Worm (Caenorhabditis elegans) whole organism, early embryonic: ENCODE results near the gene B0365.9.
"Not testable (repeated sequence)": the region's sequence is repeated elsewhere in the genome, so short reads cannot be mapped to it uniquely, and the experiment has no call there.

ENCODE experiments used
- B0310.2 ChIP-seq: sonication (generic microtip); optimal IDR thresholded peaks from 2 replicates; lab custom pipeline; 2016; ENCODE audit warnings: mild to moderate bottlenecking, missing genetic modification characterization, missing compliant biosample characterization
- F13C5.2 ChIP-seq: sonication (generic microtip); optimal IDR thresholded peaks from 2 replicates; lab custom pipeline; 2017; ENCODE audit warnings: mild to moderate bottlenecking, missing genetic modification characterization, inconsistent platforms, missing compliant biosample characterization
- aly-1 ChIP-seq: sonication (generic microtip); optimal IDR thresholded peaks from 2 replicates; lab custom pipeline; 2016; ENCODE audit warnings: missing genetic modification characterization, missing compliant biosample characterization
- ama-1 ChIP-seq: fragments of 150-350 bp; optimal IDR thresholded peaks from 2 replicates; lab custom pipeline; 2014
- ceh-13 ChIP-seq: fragments of 200-800 bp; sonication (Bioruptor generic); optimal IDR thresholded peaks from 2 replicates; lab custom pipeline; 2018; ENCODE audit warnings: mild to moderate bottlenecking, missing genetic modification characterization, missing compliant biosample characterization
- ceh-36 ChIP-seq: sonication (generic microtip); optimal IDR thresholded peaks from 2 replicates; lab custom pipeline; 2016; ENCODE audit warnings: missing genetic modification characterization, inconsistent platforms, missing compliant biosample characterization
- ets-7 ChIP-seq: sonication (generic microtip); optimal IDR thresholded peaks from 2 replicates; lab custom pipeline; 2016; ENCODE audit warnings: missing genotype, missing genetic modification characterization, missing compliant biosample characterization
- flt-1 ChIP-seq: fragments of 200-800 bp; sonication (Bioruptor generic); IDR thresholded peaks from 2 replicates; pipeline ENCODE4 v1.3.6; 2022; ENCODE audit warnings: missing genetic modification characterization, missing compliant biosample characterization
- hmbx-1 ChIP-seq: sonication (generic microtip); optimal IDR thresholded peaks from 2 replicates; lab custom pipeline; 2016; ENCODE audit warnings: mild to moderate bottlenecking, missing genetic modification characterization, missing compliant biosample characterization
- hmg-4 ChIP-seq: fragments of 200-800 bp; sonication (Bioruptor generic); optimal IDR thresholded peaks from 2 replicates; lab custom pipeline; 2018; ENCODE audit warnings: mild to moderate bottlenecking, missing genetic modification characterization, missing compliant biosample characterization
- hnd-1 ChIP-seq: sonication (generic microtip); optimal IDR thresholded peaks from 2 replicates; lab custom pipeline; 2016; ENCODE audit warnings: missing genetic modification characterization, missing compliant biosample characterization
- pes-1 ChIP-seq: fragments of 200-800 bp; sonication (Bioruptor generic); IDR thresholded peaks from 2 replicates; pipeline ENCODE4 v1.3.6; 2022; ENCODE audit warnings: missing genetic modification reagents, missing genetic modification characterization, missing compliant biosample characterization
- scrt-1 ChIP-seq: fragments of 200-800 bp; sonication (Bioruptor generic); IDR thresholded peaks from 2 replicates; pipeline ENCODE4 v1.3.6; 2022; ENCODE audit warnings: missing genetic modification characterization, missing compliant biosample characterization
- sea-1 ChIP-seq: fragments of 200-800 bp; sonication (Bioruptor generic); conservative IDR thresholded peaks from 2 replicates; pipeline ENCODE4 v1.3.6; 2022; ENCODE audit warnings: missing genetic modification characterization, missing compliant biosample characterization
- tbx-11 ChIP-seq: fragments of 200-800 bp; sonication (Bioruptor generic); IDR thresholded peaks from 2 replicates; pipeline ENCODE4 v1.3.6; 2022; ENCODE audit warnings: missing genetic modification characterization, missing compliant biosample characterization
- tbx-37 ChIP-seq: fragments of 200-800 bp; sonication (Bioruptor generic); conservative IDR thresholded peaks from 2 replicates; pipeline ENCODE4 v1.3.6; 2022; ENCODE audit warnings: missing genetic modification reagents, missing genetic modification characterization, missing compliant biosample characterization
- tra-4 ChIP-seq: sonication (generic microtip); optimal IDR thresholded peaks from 2 replicates; lab custom pipeline; 2017; ENCODE audit warnings: missing genetic modification characterization, missing compliant biosample characterization

Gene B0365.9

DNA sequence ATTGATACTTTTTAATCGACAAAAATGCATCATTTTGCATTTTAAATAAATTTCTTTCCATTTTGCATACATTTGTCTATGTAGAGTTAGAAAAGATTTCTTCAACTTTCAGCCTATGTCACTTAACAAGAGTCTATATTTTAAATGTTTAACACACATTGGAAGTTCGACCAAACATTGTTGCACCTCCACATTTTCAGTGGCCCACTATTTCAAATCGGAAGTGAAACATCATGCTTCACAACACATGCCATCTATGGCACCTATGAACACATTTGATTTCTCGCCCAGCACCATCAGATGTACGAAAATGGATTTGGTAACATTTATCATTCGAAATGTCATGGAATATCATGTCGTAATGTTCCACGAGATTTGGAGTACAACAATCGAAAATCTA is 5.3 kb upstream of the B0365.9 start, which contains the start of gene dhc-3:
dhc-3 (plus strand) TSS at position 301 of the 400 bp plus-strand sequence.
- TF ChIP-seq B0310.2 (no peak), aly-1 (tag; lab: Kevin White, UChicago) (no peak), tbx-37 (GFP tag; lab: Robert Waterston, UW) (no peak), ama-1 (no peak), ets-7 (tag; lab: Kevin White, UChicago) (no peak), hnd-1 (tag; lab: Kevin White, UChicago) (no peak), flt-1 (GFP tag; lab: Robert Waterston, UW) (no peak), tbx-11 (GFP tag; lab: Robert Waterston, UW) (no peak), hmbx-1 (no peak), sea-1 (no peak), hmg-4 (GFP tag; lab: Kevin White, UChicago) (no peak), ceh-13 (GFP tag; lab: Kevin White, UChicago) (no peak), F13C5.2 (tag; lab: Kevin White, UChicago) (no peak), tra-4 (no peak), pes-1 (no peak), ceh-36 (tag; lab: Kevin White, UChicago) (no peak)

DNA sequence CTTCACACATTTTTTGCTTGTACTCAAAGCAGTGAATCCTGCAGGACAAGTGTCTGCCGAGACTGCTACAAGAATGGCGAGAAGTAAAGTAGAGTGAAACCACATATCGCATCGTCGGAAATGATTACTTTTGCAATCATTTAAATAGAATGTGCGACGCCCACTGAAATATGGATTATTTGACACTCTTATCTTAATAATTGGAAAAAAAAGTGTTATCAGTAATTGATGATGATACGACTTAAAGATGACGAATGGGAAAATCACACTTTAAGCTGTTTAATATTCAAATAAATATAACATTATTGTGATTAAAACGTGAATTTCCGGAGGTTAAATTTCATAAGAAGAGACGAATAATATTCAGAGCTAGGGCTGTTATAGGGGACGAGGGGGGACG is 4.6 kb upstream of the B0365.9 start, which contains the start of gene clec-41:
clec-41 (minus strand) TSS at position 147 of the 400 bp plus-strand sequence.
- TF ChIP-seq ets-7 (tag; lab: Kevin White, UChicago) (no peak), aly-1 (tag; lab: Kevin White, UChicago) (no peak), hmg-4 (GFP tag; lab: Kevin White, UChicago) (no peak), B0310.2 (no peak)

DNA sequence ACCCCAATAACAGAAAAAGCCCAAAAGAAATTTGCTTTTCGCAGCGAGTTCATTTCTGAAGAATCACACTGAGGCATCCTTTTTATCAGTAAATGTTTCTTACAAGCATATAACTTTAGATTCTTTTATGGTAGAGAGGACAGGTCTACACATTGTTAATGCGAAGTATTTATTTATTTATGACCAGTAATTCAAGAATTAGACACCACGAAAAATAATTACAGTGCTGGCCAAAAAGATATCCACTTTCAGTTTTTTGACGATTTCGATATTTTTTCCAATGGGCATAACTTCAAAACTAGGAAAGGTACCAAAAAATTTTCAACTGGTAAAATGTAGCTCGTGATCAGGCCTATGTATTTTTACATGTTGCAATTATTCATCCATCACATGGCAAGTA is 1.4 kb upstream of the B0365.9 start, which contains the start of gene clec-225:
clec-225 (minus strand) TSS at position 101 of the 400 bp plus-strand sequence.
- not testable (repeated sequence) for TF ChIP-seq ama-1; scrt-1 (GFP tag; lab: Robert Waterston, UW); tbx-37 (GFP tag; lab: Robert Waterston, UW)

DNA sequence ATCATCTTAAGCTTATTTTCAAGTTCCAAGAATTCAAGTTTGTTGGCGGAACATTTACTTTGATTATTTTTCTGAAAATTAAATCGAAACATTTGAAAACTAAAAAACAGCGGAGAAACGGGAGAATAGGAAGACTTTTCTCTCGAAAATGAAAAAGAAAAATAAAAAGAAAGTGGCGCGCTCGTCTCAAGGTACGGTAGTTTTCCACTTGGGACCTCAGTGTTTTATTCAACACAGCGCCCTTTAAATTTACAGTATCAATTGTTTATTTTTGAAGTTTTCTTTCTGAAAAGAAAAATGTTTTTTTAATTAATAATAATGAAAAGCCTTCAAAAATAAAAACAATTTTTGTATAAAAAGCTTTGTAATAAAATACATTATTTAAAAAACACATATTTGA is 1.9 kb downstream of the B0365.9 start:
- no peak for TF ChIP-seq pes-1
- TF ChIP-seq scrt-1 (GFP tag; lab: Robert Waterston, UW): no peak
- TF ChIP-seq ama-1: no peak
- TF ChIP-seq hmg-4 (GFP tag; lab: Kevin White, UChicago): no peak
- no peak for TF ChIP-seq ceh-13 (GFP tag; lab: Kevin White, UChicago)
- TF ChIP-seq flt-1 (GFP tag; lab: Robert Waterston, UW): no peak
- TF ChIP-seq ets-7 (tag; lab: Kevin White, UChicago): no peak
- TF ChIP-seq hnd-1 (tag; lab: Kevin White, UChicago): no peak
- TF ChIP-seq tra-4: no peak
- TF ChIP-seq hmbx-1: no peak
- no peak for TF ChIP-seq tbx-11 (GFP tag; lab: Robert Waterston, UW)
- no peak for TF ChIP-seq ceh-36 (tag; lab: Kevin White, UChicago)
- TF ChIP-seq tbx-37 (GFP tag; lab: Robert Waterston, UW): no peak
- no peak for TF ChIP-seq B0310.2
- no peak for TF ChIP-seq sea-1
- no peak for TF ChIP-seq F13C5.2 (tag; lab: Kevin White, UChicago)
- no peak for TF ChIP-seq aly-1 (tag; lab: Kevin White, UChicago)

DNA sequence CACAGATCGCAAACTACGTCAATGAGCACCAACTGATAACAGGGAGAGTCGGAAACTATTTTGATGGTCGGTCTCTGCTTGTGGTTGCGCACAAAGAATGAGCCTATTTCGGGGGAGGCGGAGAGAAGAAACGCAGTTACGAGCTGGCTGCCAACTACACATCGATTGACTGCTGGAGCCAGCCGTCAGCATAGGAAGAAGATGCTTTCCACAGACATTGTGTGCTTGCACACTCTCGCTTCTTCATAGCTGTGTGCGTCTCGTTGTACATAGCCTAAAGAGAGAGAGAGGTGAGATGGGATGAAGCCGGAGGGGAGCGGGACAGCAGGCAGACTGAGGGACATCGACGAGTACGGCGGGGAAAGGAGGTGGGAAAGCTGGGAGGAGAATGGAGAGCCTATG is 2.9 kb downstream of the B0365.9 start:
- TF ChIP-seq ama-1 (no peak), flt-1 (GFP tag; lab: Robert Waterston, UW) (no peak), F13C5.2 (tag; lab: Kevin White, UChicago) (peak; percentile 67), hmg-4 (GFP tag; lab: Kevin White, UChicago) (peak; percentile 79), ceh-36 (tag; lab: Kevin White, UChicago) (no peak)

DNA sequence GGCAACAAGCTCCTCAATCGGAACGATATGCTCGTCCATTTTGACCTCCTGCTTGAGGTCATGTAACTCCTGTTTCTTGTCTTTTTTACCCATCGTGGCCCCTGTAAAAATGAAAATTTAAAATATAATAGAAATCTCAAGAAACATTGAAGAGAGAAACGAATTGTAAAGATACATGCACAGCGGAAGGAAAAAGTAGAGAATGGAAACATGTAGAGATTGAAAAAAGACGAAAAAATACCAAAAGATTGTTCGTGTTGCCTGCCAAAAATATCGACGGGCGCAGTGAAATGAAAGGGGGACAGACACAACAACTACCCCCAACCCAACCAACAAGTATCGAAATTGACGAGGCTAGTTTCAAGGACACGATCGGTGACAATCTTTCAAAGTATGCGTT is 3.5 kb downstream of the B0365.9 start, which contains the start of gene eat-6:
eat-6 (minus strand) TSS at position 101 of the 400 bp plus-strand sequence.
- TF ChIP-seq tra-4 (no peak), hmbx-1 (no peak), pes-1 (no peak), sea-1 (no peak), B0310.2 (no peak), ceh-36 (tag; lab: Kevin White, UChicago) (no peak), tbx-11 (GFP tag; lab: Robert Waterston, UW) (no peak)

DNA sequence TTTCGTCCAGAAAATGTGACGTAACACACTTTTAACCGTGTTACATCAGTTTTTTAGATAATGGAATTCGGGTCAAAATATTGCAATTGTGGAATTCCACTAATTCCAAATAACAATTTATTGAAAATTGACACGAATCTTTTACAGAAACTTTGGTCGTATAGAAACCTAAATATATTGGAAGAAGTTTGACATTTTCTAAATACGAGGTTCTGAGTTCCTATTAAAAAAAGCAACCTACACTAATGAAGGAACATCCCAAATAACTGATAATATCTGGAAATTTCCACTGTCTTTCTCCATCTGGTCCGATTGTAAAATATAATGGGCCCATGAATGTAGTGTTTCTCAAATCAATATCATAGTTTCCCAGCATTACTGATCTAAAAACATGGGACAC is 12.1 kb downstream of the B0365.9 start:
- TF ChIP-seq flt-1 (GFP tag; lab: Robert Waterston, UW) (no peak), ceh-13 (GFP tag; lab: Kevin White, UChicago) (no peak), tbx-11 (GFP tag; lab: Robert Waterston, UW) (no peak), ama-1 (no peak), ets-7 (tag; lab: Kevin White, UChicago) (no peak), F13C5.2 (tag; lab: Kevin White, UChicago) (no peak), ceh-36 (tag; lab: Kevin White, UChicago) (no peak), sea-1 (no peak), tbx-37 (GFP tag; lab: Robert Waterston, UW) (no peak), pes-1 (no peak), hnd-1 (tag; lab: Kevin White, UChicago) (no peak), tra-4 (no peak), aly-1 (tag; lab: Kevin White, UChicago) (no peak), B0310.2 (no peak), scrt-1 (GFP tag; lab: Robert Waterston, UW) (no peak), hmbx-1 (no peak)

DNA sequence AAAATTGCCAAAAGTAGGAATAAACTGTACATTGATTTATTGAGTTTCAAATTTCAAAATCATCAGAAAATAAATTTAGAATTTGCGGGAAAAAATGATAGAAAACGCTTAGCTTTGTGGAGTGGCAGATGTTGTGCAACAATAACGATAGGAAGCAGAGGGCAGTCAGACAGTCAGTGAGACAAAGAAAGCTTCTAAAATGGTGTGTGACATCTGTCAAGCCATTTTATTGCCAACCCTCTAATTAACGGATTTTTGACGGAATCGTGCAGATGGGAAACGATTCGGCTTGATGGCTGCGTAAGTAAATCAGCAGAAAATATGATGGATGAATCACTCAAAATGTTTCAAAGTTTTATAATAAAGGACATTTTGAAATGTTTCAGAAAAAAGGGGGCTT is 13.3 kb downstream of the B0365.9 start, which contains the start of gene max-1:
max-1 (minus strand) TSS at position 124 of the 400 bp plus-strand sequence.
- no peak for TF ChIP-seq B0310.2
- TF ChIP-seq ceh-13 (GFP tag; lab: Kevin White, UChicago): no peak
- TF ChIP-seq tra-4: no peak
- no peak for TF ChIP-seq hmbx-1
- no peak for TF ChIP-seq hnd-1 (tag; lab: Kevin White, UChicago)
- TF ChIP-seq pes-1: no peak
- no peak for TF ChIP-seq ceh-36 (tag; lab: Kevin White, UChicago)
- TF ChIP-seq ama-1: no peak
